Fruit fly (Drosophila melanogaster) whole organism, prepupa: ENCODE results near the gene g.

ENCODE experiments used
- Blimp-1 ChIP-seq: fragments of 200-800 bp; sonication (Bioruptor generic); optimal IDR thresholded peaks from 3 replicates; lab custom pipeline; 2017; ENCODE audit warnings: missing biosample characterization, missing genetic modification characterization, mild to moderate bottlenecking, moderate library complexity, missing genetic modification reagents
- CG11294 ChIP-seq: fragments of 200-800 bp; sonication (Bioruptor generic); IDR thresholded peaks from 2 replicates; pipeline ENCODE4 v1.3.6; 2022; ENCODE audit warnings: missing biosample characterization, missing genetic modification characterization
- CG11762 ChIP-seq: fragments of 200-800 bp; sonication (Bioruptor generic); optimal IDR thresholded peaks from 3 replicates; lab custom pipeline; 2016; ENCODE audit warnings: missing biosample characterization, missing genetic modification characterization; ENCODE audit not compliant: insufficient read depth
- CG15336 ChIP-seq: fragments of 200-800 bp; sonication (Bioruptor generic); IDR thresholded peaks from 2 replicates; pipeline ENCODE4 v1.3.6; 2022; ENCODE audit warnings: missing biosample characterization, missing genetic modification characterization
- CG1621 ChIP-seq: fragments of 200-800 bp; sonication (Bioruptor generic); optimal IDR thresholded peaks from 3 replicates; lab custom pipeline; 2018; ENCODE audit warnings: missing biosample characterization, mild to moderate bottlenecking, missing genetic modification characterization
- CG16779 ChIP-seq: fragments of 200-800 bp; sonication (Bioruptor generic); optimal IDR thresholded peaks from 3 replicates; lab custom pipeline; 2017; ENCODE audit warnings: missing biosample characterization, mild to moderate bottlenecking, missing genetic modification characterization
- CG3032 ChIP-seq: fragments of 200-800 bp; optimal IDR thresholded peaks from 2 replicates; lab custom pipeline; 2019; ENCODE audit warnings: missing biosample characterization, mild to moderate bottlenecking, missing genetic modification characterization, moderate library complexity
- CG31627 ChIP-seq: fragments of 200-800 bp; sonication (Bioruptor generic); optimal IDR thresholded peaks from 3 replicates; lab custom pipeline; 2016; ENCODE audit warnings: missing biosample characterization, missing genetic modification characterization
- CG32006 ChIP-seq: fragments of 200-800 bp; sonication (Bioruptor generic); optimal IDR thresholded peaks from 3 replicates; lab custom pipeline; 2017; ENCODE audit warnings: missing biosample characterization, mild to moderate bottlenecking, missing genetic modification characterization
- CG34406 ChIP-seq: fragments of 200-800 bp; sonication (Bioruptor generic); optimal IDR thresholded peaks from 3 replicates; lab custom pipeline; 2016; ENCODE audit warnings: missing biosample characterization, missing genetic modification characterization
- CG4318 ChIP-seq: fragments of 200-800 bp; sonication (Bioruptor generic); optimal IDR thresholded peaks from 3 replicates; lab custom pipeline; 2017; ENCODE audit warnings: missing biosample characterization, mild to moderate bottlenecking, missing genetic modification characterization
- CG6163 ChIP-seq: fragments of 200-800 bp; sonication (Bioruptor generic); IDR thresholded peaks from 3 replicates; pipeline ENCODE4 v1.3.6; 2022; ENCODE audit warnings: missing biosample characterization, missing genetic modification characterization
- CG6792 ChIP-seq: fragments of 200-800 bp; sonication (Bioruptor generic); optimal IDR thresholded peaks from 3 replicates; lab custom pipeline; 2016; ENCODE audit warnings: missing biosample characterization, missing genetic modification characterization
- CG6808 ChIP-seq: fragments of 200-800 bp; sonication (Bioruptor generic); optimal IDR thresholded peaks from 3 replicates; lab custom pipeline; 2017; ENCODE audit warnings: missing biosample characterization, missing genetic modification characterization, mild to moderate bottlenecking, moderate library complexity, missing genetic modification reagents
- CG6854 ChIP-seq: fragments of 200-800 bp; sonication (Bioruptor generic); optimal IDR thresholded peaks from 2 replicates; lab custom pipeline; 2017; ENCODE audit warnings: missing biosample characterization, mild to moderate bottlenecking, missing genetic modification characterization
- CG7368 ChIP-seq: fragments of 200-800 bp; sonication (Bioruptor generic); optimal IDR thresholded peaks from 3 replicates; lab custom pipeline; 2016; ENCODE audit warnings: missing biosample characterization, missing genetic modification characterization
- CG8119 ChIP-seq: fragments of 200-800 bp; sonication (Bioruptor generic); IDR thresholded peaks from 3 replicates; pipeline ENCODE4 v1.3.6; 2022; ENCODE audit warnings: missing biosample characterization, missing genetic modification characterization
- CG8319 ChIP-seq: fragments of 200-800 bp; sonication (Bioruptor generic); optimal IDR thresholded peaks from 3 replicates; lab custom pipeline; 2016; ENCODE audit warnings: missing biosample characterization, missing genetic modification characterization
- CG8632 ChIP-seq: fragments of 200-800 bp; sonication (Bioruptor generic); optimal IDR thresholded peaks from 3 replicates; lab custom pipeline; 2016; ENCODE audit warnings: missing biosample characterization, missing genetic modification characterization
- Eip75B ChIP-seq: fragments of 200-800 bp; sonication (Bioruptor generic); optimal IDR thresholded peaks from 3 replicates; lab custom pipeline; 2016; ENCODE audit warnings: missing biosample characterization, missing genetic modification characterization
- Eip78C ChIP-seq: fragments of 200-800 bp; sonication (Bioruptor generic); peaks from one replicate; lab custom pipeline; 2016; ENCODE audit warnings: missing biosample characterization, missing genetic modification characterization
- Eip93F ChIP-seq: fragments of 200-800 bp; sonication (Bioruptor generic); optimal IDR thresholded peaks from 2 replicates; lab custom pipeline; 2016; ENCODE audit warnings: missing biosample characterization, mild to moderate bottlenecking, missing genetic modification characterization
- Ets21C ChIP-seq: fragments of 200-800 bp; sonication (Bioruptor generic); optimal IDR thresholded peaks from 3 replicates; lab custom pipeline; 2016; ENCODE audit warnings: missing biosample characterization, missing genetic modification characterization
- Gug ChIP-seq: fragments of 200-800 bp; sonication (Bioruptor generic); IDR thresholded peaks from 2 replicates; pipeline ENCODE4 v1.3.6; 2022; ENCODE audit warnings: missing biosample characterization, missing genetic modification characterization
- Hr38 ChIP-seq: sonication (Bioruptor generic); optimal IDR thresholded peaks from 2 replicates; lab custom pipeline; 2016; ENCODE audit warnings: missing biosample characterization, missing genetic modification characterization
- Hr39 ChIP-seq: fragments of 200-800 bp; sonication (Bioruptor generic); optimal IDR thresholded peaks from 2 replicates; lab custom pipeline; 2016; ENCODE audit warnings: missing biosample characterization, missing genetic modification characterization
- Hr4 ChIP-seq: fragments of 200-800 bp; sonication (Bioruptor generic); optimal IDR thresholded peaks from 3 replicates; lab custom pipeline; 2016; ENCODE audit warnings: missing biosample characterization, missing genetic modification characterization
- Lpt ChIP-seq: fragments of 200-800 bp; sonication (Bioruptor generic); optimal IDR thresholded peaks from 3 replicates; lab custom pipeline; 2016; ENCODE audit warnings: missing biosample characterization, missing genetic modification characterization
- Met ChIP-seq: fragments of 200-800 bp; sonication (Bioruptor generic); optimal IDR thresholded peaks from 3 replicates; lab custom pipeline; 2016; ENCODE audit warnings: missing biosample characterization, missing genetic modification characterization
- Smox ChIP-seq: fragments of 200-800 bp; sonication (Bioruptor generic); optimal IDR thresholded peaks from 3 replicates; lab custom pipeline; 2016; ENCODE audit warnings: missing biosample characterization, missing genetic modification characterization
- Sox102F ChIP-seq: fragments of 200-800 bp; sonication (Bioruptor generic); optimal IDR thresholded peaks from 2 replicates; lab custom pipeline; 2016; ENCODE audit warnings: missing biosample characterization, mild to moderate bottlenecking, missing genetic modification characterization
- Sox14 ChIP-seq: fragments of 200-800 bp; sonication (Bioruptor generic); optimal IDR thresholded peaks from 3 replicates; lab custom pipeline; 2016; ENCODE audit warnings: missing biosample characterization, missing genetic modification characterization
- Sox15 ChIP-seq: fragments of 200-800 bp; sonication (Bioruptor generic); optimal IDR thresholded peaks from 3 replicates; lab custom pipeline; 2016; ENCODE audit warnings: missing biosample characterization, missing genetic modification characterization
- achi ChIP-seq: fragments of 200-800 bp; sonication (Bioruptor generic); optimal IDR thresholded peaks from 3 replicates; lab custom pipeline; 2016; ENCODE audit warnings: missing biosample characterization, missing genetic modification characterization
- acj6 ChIP-seq: fragments of 200-800 bp; sonication (Bioruptor generic); optimal IDR thresholded peaks from 3 replicates; lab custom pipeline; 2016; ENCODE audit warnings: missing biosample characterization, missing genetic modification characterization
- cyc ChIP-seq: fragments of 200-800 bp; sonication (Bioruptor generic); optimal IDR thresholded peaks from 3 replicates; lab custom pipeline; 2016; ENCODE audit warnings: missing biosample characterization, missing genetic modification characterization
- dac ChIP-seq: fragments of 200-800 bp; sonication (Bioruptor generic); optimal IDR thresholded peaks from 2 replicates; lab custom pipeline; 2017; ENCODE audit warnings: missing biosample characterization, mild to moderate bottlenecking, missing genetic modification characterization
- dsx ChIP-seq: fragments of 200-800 bp; optimal IDR thresholded peaks from 3 replicates; lab custom pipeline; 2019; ENCODE audit warnings: missing biosample characterization, mild to moderate bottlenecking, missing genetic modification characterization, moderate library complexity; ENCODE audit not compliant: poor library complexity, severe bottlenecking
- eg ChIP-seq: fragments of 200-800 bp; sonication (Bioruptor generic); IDR thresholded peaks from 3 replicates; pipeline ENCODE4 v1.3.6; 2022; ENCODE audit warnings: missing biosample characterization, missing genetic modification characterization
- esn ChIP-seq: fragments of 200-800 bp; sonication (Bioruptor generic); optimal IDR thresholded peaks from 2 replicates; lab custom pipeline; 2016; ENCODE audit warnings: missing biosample characterization, mild to moderate bottlenecking, missing genetic modification characterization, moderate library complexity
- fd59A ChIP-seq: fragments of 200-800 bp; sonication (Bioruptor generic); optimal IDR thresholded peaks from 2 replicates; lab custom pipeline; 2017; ENCODE audit warnings: missing biosample characterization, mild to moderate bottlenecking, missing genetic modification characterization, missing genetic modification reagents
- fkh ChIP-seq: fragments of 200-800 bp; sonication (Bioruptor generic); optimal IDR thresholded peaks from 3 replicates; lab custom pipeline; 2017; ENCODE audit warnings: missing biosample characterization, mild to moderate bottlenecking, missing genetic modification characterization, moderate library complexity
- pdm3 ChIP-seq: fragments of 200-800 bp; sonication (Bioruptor generic); optimal IDR thresholded peaks from 3 replicates; lab custom pipeline; 2016; ENCODE audit warnings: missing biosample characterization, missing genetic modification characterization
- salr ChIP-seq, 2 experiments: fragments of 200-800 bp; sonication (Bioruptor generic); optimal IDR thresholded peaks; 3 replicates each; lab custom pipeline; 2016 to 2018; ENCODE audit warnings: missing biosample characterization in 2 of 2, missing genetic modification characterization in 2 of 2, mild to moderate bottlenecking in 1 of 2
- svp ChIP-seq: fragments of 200-800 bp; sonication (Bioruptor generic); peaks from one replicate; lab custom pipeline; 2016; ENCODE audit warnings: missing biosample characterization, missing genetic modification characterization
- topi ChIP-seq: fragments of 200-800 bp; sonication (Bioruptor generic); optimal IDR thresholded peaks from 3 replicates; lab custom pipeline; 2016; ENCODE audit warnings: missing biosample characterization, missing genetic modification characterization
- vri ChIP-seq: fragments of 200-800 bp; sonication (Bioruptor generic); optimal IDR thresholded peaks from 3 replicates; lab custom pipeline; 2016; ENCODE audit warnings: missing biosample characterization, mild to moderate bottlenecking, missing genetic modification characterization

Gene g

DNA sequence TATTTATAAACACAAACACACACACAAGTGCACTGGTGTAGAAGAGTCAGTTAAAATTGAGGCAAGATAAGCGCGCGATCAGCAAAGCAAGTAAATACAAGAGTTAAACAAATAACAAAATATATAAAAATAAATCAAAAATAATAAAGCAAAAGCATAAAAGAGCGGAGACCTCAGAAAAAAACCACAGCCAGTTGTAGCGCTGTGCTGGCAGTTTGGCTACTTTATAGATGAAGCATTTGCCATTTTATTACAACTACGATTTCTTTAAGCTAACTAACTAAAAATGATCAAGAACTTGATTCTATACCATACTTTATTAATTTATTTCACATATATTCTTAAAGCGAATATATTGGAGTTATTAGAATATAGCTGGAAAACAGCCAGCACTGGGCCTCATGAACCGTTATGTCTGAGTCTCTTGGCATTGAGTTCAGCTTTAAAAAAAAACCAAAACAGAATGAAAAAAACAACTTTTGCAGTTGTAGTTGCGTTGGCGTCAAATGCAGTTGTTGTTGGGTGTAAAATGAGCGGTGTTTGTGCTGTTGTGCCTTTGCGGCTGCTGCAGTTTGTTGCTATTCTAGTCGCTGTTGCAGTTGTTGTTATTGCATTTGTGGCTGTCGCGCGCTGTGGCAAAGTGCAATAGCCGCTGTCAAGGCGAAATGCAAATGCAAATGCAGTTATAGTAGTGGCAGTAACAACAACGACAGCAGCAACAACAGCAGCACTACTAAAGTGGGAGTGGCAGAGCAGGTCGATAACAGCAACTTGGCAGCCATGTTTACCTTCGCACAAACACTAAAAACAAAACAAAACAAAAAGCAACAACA lies 11.8 kb upstream of the g start (continued):
- TF ChIP-seq CG31627: peak; percentile 2
- TF ChIP-seq Hr38 (GFP tag; lab: Kevin White, UChicago): no peak
- no peak for TF ChIP-seq Hr39 (GFP tag; lab: Kevin White, UChicago)
- TF ChIP-seq CG32006 (GFP tag; lab: Kevin White, UChicago): peak; percentile 80
- no peak for TF ChIP-seq Ets21C
- TF ChIP-seq CG1621 (tag; lab: Kevin White, UChicago): no peak
- TF ChIP-seq CG15336: peak; percentile 77
- TF ChIP-seq esn (GFP tag; lab: Kevin White, UChicago): peak; percentile 5
- peak; percentile 9 for TF ChIP-seq vri (GFP tag; lab: Kevin White, UChicago)
- no peak for TF ChIP-seq CG6854 (GFP tag; lab: Kevin White, UChicago)

DNA sequence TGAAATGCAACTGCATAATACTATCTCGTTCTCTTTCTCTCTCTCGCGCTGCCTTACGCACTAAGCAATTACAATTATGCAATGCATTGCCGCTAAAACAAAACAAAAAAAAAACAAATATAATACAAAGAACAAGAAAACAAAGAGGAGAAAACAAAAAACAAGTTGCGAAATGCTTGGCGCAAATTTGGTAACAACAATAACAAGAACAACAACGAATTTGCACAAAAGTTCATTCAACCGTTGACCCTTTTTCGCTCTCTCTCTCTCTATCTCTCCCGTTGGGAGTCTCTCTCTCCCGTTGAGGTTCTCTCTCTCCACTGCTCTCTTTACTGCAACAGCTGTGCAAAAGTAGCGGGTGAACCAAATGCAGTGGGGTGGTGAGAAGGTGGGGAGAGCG lies 11.0 kb upstream of the g start:
- TF ChIP-seq eg (GFP tag; lab: Robert Waterston, UW): peak; percentile 66; the same call in 2 of the 3 replicates
- peak; percentile 24 for TF ChIP-seq Sox102F
- TF ChIP-seq svp (GFP tag; lab: Kevin White, UChicago): peak; percentile 66
- TF ChIP-seq fd59A (GFP tag; lab: Kevin White, UChicago): no peak
- 0 out of 3 replicates have a peak, but pooled peaks have one; percentile 6 for TF ChIP-seq CG6163 (GFP tag; lab: Robert Waterston, UW)
- peak; percentile 67 for TF ChIP-seq CG15336
- no peak for TF ChIP-seq CG11294 (GFP tag; lab: Robert Waterston, UW)
- no peak for TF ChIP-seq Sox15 (GFP tag; lab: Kevin White, UChicago)
- no peak for TF ChIP-seq Met (GFP tag; lab: Kevin White, UChicago)
- no peak for TF ChIP-seq salr (GFP tag; optimal IDR thresholded peaks at IDR 0.05; lab: Kevin White, UChicago)
- no peak for TF ChIP-seq cyc (GFP tag; lab: Kevin White, UChicago)
- TF ChIP-seq acj6 (GFP tag; lab: Kevin White, UChicago): no peak
- TF ChIP-seq Blimp-1: no peak
- TF ChIP-seq CG8632 (GFP tag; lab: Kevin White, UChicago): no peak
- peak; percentile 92 for TF ChIP-seq vri (GFP tag; lab: Kevin White, UChicago)
- TF ChIP-seq Eip78C: peak; percentile 77
- no peak for TF ChIP-seq CG8319 (GFP tag; lab: Kevin White, UChicago)
- no peak for TF ChIP-seq pdm3 (GFP tag; lab: Kevin White, UChicago)
- peak; percentile 41; the same call in 1 of the 3 replicates for TF ChIP-seq CG8119 (GFP tag; lab: Robert Waterston, UW)
- TF ChIP-seq CG3032 (tag; lab: Kevin White, UChicago): no peak
- peak; percentile 28 for TF ChIP-seq Eip93F (GFP tag; lab: Kevin White, UChicago)
- no peak for TF ChIP-seq CG4318 (GFP tag; lab: Kevin White, UChicago)
- no peak for TF ChIP-seq dac (GFP tag; lab: Kevin White, UChicago)
- no peak for TF ChIP-seq esn (GFP tag; lab: Kevin White, UChicago)
- TF ChIP-seq CG6854 (GFP tag; lab: Kevin White, UChicago): peak; percentile 46
- TF ChIP-seq Hr4 (GFP tag; lab: Kevin White, UChicago): no peak
- TF ChIP-seq CG11762: no peak
- no peak for TF ChIP-seq CG6808 (GFP tag; lab: Kevin White, UChicago)
- TF ChIP-seq Eip75B (GFP tag; lab: Kevin White, UChicago): peak; percentile 2
- TF ChIP-seq CG34406 (GFP tag; lab: Kevin White, UChicago): no peak
- TF ChIP-seq Smox (GFP tag; lab: Kevin White, UChicago): no peak
- TF ChIP-seq Gug (GFP tag; lab: Robert Waterston, UW): no peak
- TF ChIP-seq dsx (GFP tag; lab: Kevin White, UChicago): no peak
- no peak for TF ChIP-seq achi
- no peak for TF ChIP-seq CG7368 (GFP tag; lab: Kevin White, UChicago)
- TF ChIP-seq topi (GFP tag; lab: Kevin White, UChicago): no peak
- TF ChIP-seq Hr38 (GFP tag; lab: Kevin White, UChicago): no peak
- TF ChIP-seq Sox14 (GFP tag; lab: Kevin White, UChicago): peak; percentile 29
- TF ChIP-seq CG6792 (GFP tag; lab: Kevin White, UChicago): no peak
- no peak for TF ChIP-seq fkh (GFP tag; lab: Kevin White, UChicago)
- TF ChIP-seq Lpt (GFP tag; lab: Kevin White, UChicago): peak; percentile 54
- no peak for TF ChIP-seq CG16779 (tag; lab: Kevin White, UChicago)
- TF ChIP-seq, all 60 proteins: peak for 13
